Fruit fly (Drosophila melanogaster): ENCODE measurements around the gene CG18094.

The CG18094 gene

dm6 chr2L:19459404-19459803 is 30.7 kb upstream of the CG18094 start:
- TF ChIP-seq gro (GFP tag; optimal IDR thresholded peaks at IDR 0.05) (no peak), CG30431 (GFP tag; optimal IDR thresholded peaks at IDR 0.05) (no peak), pum (GFP tag; optimal IDR thresholded peaks at IDR 0.05) (no peak), dmrt99B (tag; optimal IDR thresholded peaks at IDR 0.05) (no peak), zen (tag; optimal IDR thresholded peaks at IDR 0.05) (peak; percentile 34), prd (optimal IDR thresholded peaks at IDR 0.05) (no peak), prd (GFP tag; IDR thresholded peaks at IDR 0.05) (no peak), Nf-YB (GFP tag; optimal IDR thresholded peaks at IDR 0.05) (peak; percentile 5), Dbx (GFP tag; IDR thresholded peaks at IDR 0.05) (no peak), ara (GFP tag; IDR thresholded peaks at IDR 0.05) (no peak), Poxn (GFP tag; IDR thresholded peaks at IDR 0.05) (no peak), CG8924 (tag; optimal IDR thresholded peaks at IDR 0.05) (no peak), z (GFP tag; IDR thresholded peaks at IDR 0.05) (no peak), Mes4 (GFP tag; optimal IDR thresholded peaks at IDR 0.05) (no peak), CG6765 (GFP tag; optimal IDR thresholded peaks at IDR 0.05) (no peak), CG1832 (GFP tag; optimal IDR thresholded peaks at IDR 0.05) (no peak), CG9797 (GFP tag; optimal IDR thresholded peaks at IDR 0.05) (no peak), CG12744 (GFP tag; optimal IDR thresholded peaks at IDR 0.05) (no peak), hth (optimal IDR thresholded peaks at IDR 0.05) (peak; percentile 1), tll (GFP tag; optimal IDR thresholded peaks at IDR 0.05) (peak in 1 of 2 experiments; percentile 40), Dek (tag; optimal IDR thresholded peaks at IDR 0.05) (no peak), pnt (GFP tag; optimal IDR thresholded peaks at IDR 0.05) (no peak), CG9437 (GFP tag; optimal IDR thresholded peaks at IDR 0.05) (no peak), tna (GFP tag; IDR thresholded peaks at IDR 0.05; ENCODE audit: partially characterized antibody) (no peak), az2 (GFP tag; optimal IDR thresholded peaks at IDR 0.05) (no peak), scrt (GFP tag; optimal IDR thresholded peaks at IDR 0.05) (no peak), nerfin-1 (tag; optimal IDR thresholded peaks at IDR 0.05) (peak; percentile 14), pros (GFP tag; optimal IDR thresholded peaks at IDR 0.05) (peak; percentile 84), Ets65A (GFP tag) (peak; percentile 2), Kr (GFP tag; optimal IDR thresholded peaks at IDR 0.05) (peak; percentile 52)

dm6 chr2L:19462898-19463297 is 27.2 kb upstream of the CG18094 start:
- TF ChIP-seq CG6791 (GFP tag; IDR thresholded peaks at IDR 0.05; ENCODE audit: partially characterized antibody), result 0 out of 3 replicates have a peak, but pooled peaks have one; percentile 15
- peak; percentile 73 for TF ChIP-seq abd-A (tag; optimal IDR thresholded peaks at IDR 0.05)
- TF ChIP-seq Nf-YB (GFP tag; optimal IDR thresholded peaks at IDR 0.05), result peak; percentile 84
- TF ChIP-seq eyg (GFP tag; optimal IDR thresholded peaks at IDR 0.05), result no peak
- TF ChIP-seq chinmo (GFP tag; IDR thresholded peaks at IDR 0.05; ENCODE audit: partially characterized antibody), result 0 out of 4 replicates have a peak, but pooled peaks have one; percentile 34
- TF ChIP-seq CG8478 (optimal IDR thresholded peaks at IDR 0.05), result peak; percentile 45
- TF ChIP-seq cg (GFP tag; optimal IDR thresholded peaks at IDR 0.05), result peak; percentile 78
- TF ChIP-seq nerfin-1 (tag; optimal IDR thresholded peaks at IDR 0.05), result peak; percentile 28
- TF ChIP-seq CG4360 (GFP tag; IDR thresholded peaks at IDR 0.05), result peak; percentile 13; the same call in 1 of the 2 replicates
- TF ChIP-seq Drgx (GFP tag; IDR thresholded peaks at IDR 0.05), result 0 out of 2 replicates have a peak, but pooled peaks have one; percentile 5
- TF ChIP-seq gcm (GFP tag; optimal IDR thresholded peaks at IDR 0.05), result no peak
- TF ChIP-seq Adf1 (GFP tag; IDR thresholded peaks at IDR 0.05), result peak; percentile 7; the same call in 1 of the 2 replicates
- TF ChIP-seq CG9932 (GFP tag; IDR thresholded peaks at IDR 0.05), result 0 out of 2 replicates have a peak, but pooled peaks have one; percentile 31
- no peak for TF ChIP-seq CG6683 (GFP tag; optimal IDR thresholded peaks at IDR 0.05)
- no peak for TF ChIP-seq CG16863 (GFP tag; optimal IDR thresholded peaks at IDR 0.05)
- peak; percentile 76 for TF ChIP-seq Deaf1 (tag; optimal IDR thresholded peaks at IDR 0.05)
- TF ChIP-seq Nf-YC (tag; optimal IDR thresholded peaks at IDR 0.05), result peak; percentile 93
- TF ChIP-seq Rfx (GFP tag; IDR thresholded peaks at IDR 0.05), result 0 out of 2 replicates have a peak, but pooled peaks have one; percentile 20
- TF ChIP-seq Trl (optimal IDR thresholded peaks at IDR 0.05), result peak in 1 of 2 experiments; percentile 7
- TF ChIP-seq Trl (GFP tag; optimal IDR thresholded peaks at IDR 0.05), result no peak
